Worm (Caenorhabditis elegans): ENCODE measurements around the gene F47D12.9.
A peak's percentile ranks its signal among the peaks of the same experiment; 100 is the strongest.

Gene F47D12.9

ce11 chrIII:6344737-6345136, 41.6 kb upstream of the F47D12.9 start (continued):
- TF ChIP-seq lag-1 (GFP tag; IDR thresholded peaks at IDR 0.05) (no peak), ztf-28 (GFP tag; IDR thresholded peaks at IDR 0.05) (no peak), aptf-3 (GFP tag; IDR thresholded peaks at IDR 0.05) (no peak), ceh-100 (GFP tag; IDR thresholded peaks at IDR 0.05) (0 out of 2 replicates have a peak, but pooled peaks have one; percentile 15), ztf-6 (GFP tag; IDR thresholded peaks at IDR 0.05) (no peak), snpc-1.1 (tag; optimal IDR thresholded peaks at IDR 0.05; ENCODE audit: insufficient read depth) (no peak), pbrm-1 (GFP tag; IDR thresholded peaks at IDR 0.05) (peak; percentile 83), ceh-58 (GFP tag; IDR thresholded peaks at IDR 0.05) (no peak), Y79H2A.3 (GFP tag; conservative IDR thresholded peaks at IDR 0.05) (no peak), madf-3 (GFP tag; IDR thresholded peaks at IDR 0.05) (0 out of 2 replicates have a peak, but pooled peaks have one; percentile 44), F57C9.4 (tag; optimal IDR thresholded peaks at IDR 0.05) (no peak), dox-1 (GFP tag; IDR thresholded peaks at IDR 0.05) (peak; percentile 84), hmg-20 (GFP tag; IDR thresholded peaks at IDR 0.05) (no peak), B0035.1 (tag; optimal IDR thresholded peaks at IDR 0.05) (no peak), dpff-1 (tag; optimal IDR thresholded peaks at IDR 0.05) (no peak), gei-17 (GFP tag; optimal IDR thresholded peaks at IDR 0.05) (no peak), ets-4 (GFP tag; optimal IDR thresholded peaks at IDR 0.05) (no peak), B0019.2 (GFP tag; conservative IDR thresholded peaks at IDR 0.05) (peak; percentile 57), F37B4.10 (GFP tag; IDR thresholded peaks at IDR 0.05) (no peak), ekl-4 (GFP tag; IDR thresholded peaks at IDR 0.05) (peak; percentile 80), K12H6.12 (tag; optimal IDR thresholded peaks at IDR 0.05) (peak; percentile 80), aptf-2 (GFP tag; conservative IDR thresholded peaks at IDR 0.05) (no peak), hlh-26 (GFP tag; conservative IDR thresholded peaks at IDR 0.05) (no peak), F33H1.4 (GFP tag; IDR thresholded peaks at IDR 0.05) (peak; percentile 61), mel-28 (tag; optimal IDR thresholded peaks at IDR 0.05; ENCODE audit: borderline replicate concordance) (no peak), tlf-1 (GFP tag; optimal IDR thresholded peaks at IDR 0.05) (peak; percentile 54), lin-35 (GFP tag; optimal IDR thresholded peaks at IDR 0.05) (peak in 1 of 3 experiments; percentile 56), F57A8.1 (GFP tag; optimal IDR thresholded peaks at IDR 0.05) (no peak), nfya-2 (GFP tag; IDR thresholded peaks at IDR 0.05) (no peak), ceh-79 (tag; optimal IDR thresholded peaks at IDR 0.05) (no peak), unc-130 (GFP tag; optimal IDR thresholded peaks at IDR 0.05) (no peak), him-1 (tag; optimal IDR thresholded peaks at IDR 0.05) (peak; percentile 26), rec-8 (tag; optimal IDR thresholded peaks at IDR 0.05) (no peak), zim-3 (tag; optimal IDR thresholded peaks at IDR 0.05) (no peak), nhr-80 (tag; optimal IDR thresholded peaks at IDR 0.05) (peak; percentile 47), athp-1 (tag; optimal IDR thresholded peaks at IDR 0.05) (peak; percentile 69), die-1 (tag; optimal IDR thresholded peaks at IDR 0.05) (no peak), tbp1 (GFP tag; optimal IDR thresholded peaks at IDR 0.05) (peak; percentile 57), ccch-3 (GFP tag; optimal IDR thresholded peaks at IDR 0.05) (no peak)

- TF ChIP-seq rec-8 (tag; optimal IDR thresholded peaks at IDR 0.05), result no peak
- TF ChIP-seq C06A6.2 (GFP tag; conservative IDR thresholded peaks at IDR 0.05), result no peak
- TF ChIP-seq xnd-1 (tag; optimal IDR thresholded peaks at IDR 0.05), result no peak
- no peak for TF ChIP-seq sptf-2 (GFP tag; optimal IDR thresholded peaks at IDR 0.05)
- TF ChIP-seq ztf-26 (tag; optimal IDR thresholded peaks at IDR 0.05), result no peak
- no peak for TF ChIP-seq lin-35 (GFP tag; optimal IDR thresholded peaks at IDR 0.05)
- TF ChIP-seq ama-1 (optimal IDR thresholded peaks at IDR 0.05), result no peak
- no peak for TF ChIP-seq ama-1 (GFP tag; optimal IDR thresholded peaks at IDR 0.05)
- no peak for TF ChIP-seq ztf-25 (GFP tag; IDR thresholded peaks at IDR 0.05)
- TF ChIP-seq efl-1 (GFP tag; optimal IDR thresholded peaks at IDR 0.05), result no peak
- TF ChIP-seq F33H1.4 (GFP tag; IDR thresholded peaks at IDR 0.05), result no peak
- TF ChIP-seq let-526 (GFP tag; IDR thresholded peaks at IDR 0.05), result no peak
- no peak for TF ChIP-seq unc-62 (GFP tag; optimal IDR thresholded peaks at IDR 0.05)
- TF ChIP-seq die-1 (tag; optimal IDR thresholded peaks at IDR 0.05), result no peak
These were observed 40.0 kb upstream of the F47D12.9 start, which contains the start of gene C56G2.9 for ce11 chrIII:6343229-6343628. C56G2.9 (minus strand) TSS chrIII:6343329.
